Fruit fly (Drosophila melanogaster): ENCODE data around the gene CG17562.

DNA sequence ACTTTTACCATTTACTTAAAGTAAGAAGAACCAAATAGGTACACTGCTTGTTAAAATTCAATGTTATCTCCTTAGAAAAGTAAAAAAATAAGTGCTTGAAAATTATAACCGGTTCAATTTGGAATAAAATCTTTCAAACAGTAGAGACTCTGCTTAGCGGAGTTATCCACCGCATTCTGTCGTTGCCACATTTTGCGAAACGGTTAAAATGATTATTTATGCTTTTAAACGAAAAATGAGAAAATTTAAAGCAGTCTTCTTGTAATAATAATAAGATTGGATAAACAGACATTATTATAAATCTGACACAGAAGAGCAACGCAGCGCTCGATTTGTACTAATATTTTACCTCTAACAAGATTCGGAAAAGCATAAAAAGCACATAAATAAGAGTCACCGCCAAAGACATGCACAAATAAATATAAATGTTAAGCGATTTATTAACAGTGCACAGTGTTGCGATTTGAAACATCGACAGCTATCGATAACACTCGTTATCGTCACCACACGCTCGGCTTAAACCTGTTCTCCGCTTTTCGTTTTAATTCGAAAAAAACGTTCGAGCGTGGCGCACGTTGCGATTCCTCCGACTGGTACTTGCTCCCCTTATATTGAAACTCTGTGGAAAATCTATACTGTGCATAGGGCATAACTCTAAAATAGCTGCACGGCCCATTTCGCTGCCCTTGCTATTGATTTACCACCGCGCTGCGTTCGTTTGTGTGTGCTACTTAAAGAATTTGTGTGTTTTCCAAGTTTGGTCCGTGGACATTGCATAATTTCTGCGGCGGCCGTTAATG lies 9.8 kb downstream of the CG17562 start, which contains the start of gene Fas1:
- TF ChIP-seq CG15336 (GFP tag; IDR thresholded peaks at IDR 0.05) (no peak), Eip93F (GFP tag; optimal IDR thresholded peaks at IDR 0.05) (no peak), CG16779 (tag; optimal IDR thresholded peaks at IDR 0.05) (no peak), esn (GFP tag; optimal IDR thresholded peaks at IDR 0.05) (no peak), CG11762 (GFP tag; optimal IDR thresholded peaks at IDR 0.05; ENCODE audit: insufficient read depth) (no peak), OdsH (GFP tag; optimal IDR thresholded peaks at IDR 0.05) (no peak), CG8632 (GFP tag; optimal IDR thresholded peaks at IDR 0.05) (no peak), eg (GFP tag; IDR thresholded peaks at IDR 0.05) (no peak)

Measured in whole organism, prepupa.